Fruit fly (Drosophila melanogaster): ENCODE results near the gene CG15044.

- TF ChIP-seq bab1 (GFP tag; optimal IDR thresholded peaks at IDR 0.05) (peak; percentile 19), CG14711 (tag; optimal IDR thresholded peaks at IDR 0.05) (no peak), CG5204 (GFP tag; optimal IDR thresholded peaks at IDR 0.05) (no peak), CG12768 (GFP tag; optimal IDR thresholded peaks at IDR 0.05) (no peak), tj (GFP tag; optimal IDR thresholded peaks at IDR 0.05) (peak; percentile 23), ovo (GFP tag; optimal IDR thresholded peaks at IDR 0.05) (no peak), toe (GFP tag; optimal IDR thresholded peaks at IDR 0.05) (no peak), Mnt (GFP tag; optimal IDR thresholded peaks at IDR 0.05) (no peak), CG7045 (GFP tag; optimal IDR thresholded peaks at IDR 0.05) (no peak), Hr96 (GFP tag; optimal IDR thresholded peaks at IDR 0.05) (no peak)
Measured at dm6 chrX:18534393-18534792, 42.6 kb upstream of the CG15044 start.

Measured in whole organism, adult.